Fruit fly (Drosophila melanogaster) whole organism, embryonic: ENCODE results near the gene roq.

Source experiments
- ATbp ChIP-seq: fragments of 200-800 bp; sonication (Bioruptor generic); optimal IDR thresholded peaks from 2 replicates; lab custom pipeline; 2017; ENCODE audit warnings: missing biosample characterization, mild to moderate bottlenecking, missing genetic modification characterization, missing genetic modification reagents
- Atf6 ChIP-seq: fragments of 200-800 bp; sonication (Bioruptor generic); IDR thresholded peaks from 2 replicates; pipeline ENCODE4 v1.3.6; 2022; ENCODE audit warnings: missing biosample characterization, missing genetic modification characterization
- Blimp-1 ChIP-seq: fragments of 200-800 bp; sonication (Bioruptor generic); optimal IDR thresholded peaks from 3 replicates; lab custom pipeline; 2018; ENCODE audit warnings: missing biosample characterization, missing genetic modification characterization, mild to moderate bottlenecking, moderate library complexity, missing genetic modification reagents
- CG10462 ChIP-seq: fragments of 200-800 bp; sonication (Bioruptor generic); optimal IDR thresholded peaks from 2 replicates; lab custom pipeline; 2016; ENCODE audit warnings: missing biosample characterization, missing genetic modification characterization
- CG10959 ChIP-seq: fragments of 200-800 bp; sonication (Bioruptor generic); IDR thresholded peaks from 2 replicates; pipeline ENCODE4 v1.3.6; 2022; ENCODE audit warnings: missing biosample characterization, missing genetic modification characterization
- CG11093 ChIP-seq: fragments of 200-800 bp; sonication (Bioruptor generic); IDR thresholded peaks from 3 replicates; pipeline ENCODE4 v1.3.6; 2022; ENCODE audit warnings: missing biosample characterization, missing genetic modification characterization
- CG11504 ChIP-seq: fragments of 200-800 bp; sonication (Bioruptor generic); optimal IDR thresholded peaks from 3 replicates; lab custom pipeline; 2019; ENCODE audit warnings: missing biosample characterization, mild to moderate bottlenecking, missing genetic modification characterization, moderate library complexity
- CG11723 ChIP-seq: fragments of 200-800 bp; sonication (Bioruptor generic); optimal IDR thresholded peaks from 2 replicates; lab custom pipeline; 2017; ENCODE audit warnings: missing biosample characterization, mild to moderate bottlenecking, missing genetic modification characterization
- CG14710 ChIP-seq: fragments of 200-800 bp; sonication (Bioruptor generic); optimal IDR thresholded peaks from 3 replicates; lab custom pipeline; 2019; ENCODE audit warnings: missing biosample characterization, mild to moderate bottlenecking, missing genetic modification characterization, moderate library complexity
- CG15073 ChIP-seq: fragments of 200-800 bp; sonication (Bioruptor generic); optimal IDR thresholded peaks from 2 replicates; lab custom pipeline; 2016; ENCODE audit warnings: missing biosample characterization, missing genetic modification characterization
- CG1529 ChIP-seq: fragments of 200-800 bp; sonication (Bioruptor generic); optimal IDR thresholded peaks from 3 replicates; lab custom pipeline; 2018; ENCODE audit warnings: missing biosample characterization, missing genetic modification characterization
- CG17359 ChIP-seq: fragments of 200-800 bp; sonication (Bioruptor generic); optimal IDR thresholded peaks from 3 replicates; lab custom pipeline; 2018; ENCODE audit warnings: missing biosample characterization, mild to moderate bottlenecking, missing genetic modification characterization, moderate library complexity
- CG18764 ChIP-seq: fragments of 200-800 bp; sonication (Bioruptor generic); optimal IDR thresholded peaks from 3 replicates; lab custom pipeline; 2016; ENCODE audit warnings: missing biosample characterization, missing genetic modification characterization
- CG31365 ChIP-seq: fragments of 200-800 bp; sonication (Bioruptor generic); optimal IDR thresholded peaks from 2 replicates; lab custom pipeline; 2018; ENCODE audit warnings: missing biosample characterization, mild to moderate bottlenecking, missing genetic modification characterization
- CG31441 ChIP-seq: fragments of 200-800 bp; sonication (Bioruptor generic); IDR thresholded peaks from 2 replicates; pipeline ENCODE4 v1.3.6; 2022; ENCODE audit warnings: missing biosample characterization, missing genetic modification characterization
- CG4854 ChIP-seq: fragments of 200-800 bp; sonication (Bioruptor generic); optimal IDR thresholded peaks from 2 replicates; lab custom pipeline; 2016; ENCODE audit warnings: missing biosample characterization, missing genetic modification characterization, inconsistent platforms
- CG7271 ChIP-seq: fragments of 200-800 bp; sonication (Bioruptor generic); optimal IDR thresholded peaks from 2 replicates; lab custom pipeline; 2018; ENCODE audit warnings: missing biosample characterization, mild to moderate bottlenecking, missing genetic modification characterization, moderate library complexity
- CG7745 ChIP-seq: fragments of 200-800 bp; sonication (Bioruptor generic); optimal IDR thresholded peaks from 2 replicates; lab custom pipeline; 2018; ENCODE audit warnings: missing biosample characterization, mild to moderate bottlenecking, missing genetic modification characterization, moderate library complexity
- CG7839 ChIP-seq: fragments of 200-800 bp; sonication (Bioruptor generic); optimal IDR thresholded peaks from 3 replicates; lab custom pipeline; 2018; ENCODE audit warnings: missing biosample characterization, mild to moderate bottlenecking, missing genetic modification characterization, moderate library complexity
- CG7987 ChIP-seq: fragments of 200-800 bp; sonication (Bioruptor generic); optimal IDR thresholded peaks from 2 replicates; lab custom pipeline; 2018; ENCODE audit warnings: missing biosample characterization, mild to moderate bottlenecking, missing genetic modification characterization, moderate library complexity
- CG8924 ChIP-seq: fragments of 200-800 bp; optimal IDR thresholded peaks from 3 replicates; lab custom pipeline; 2019; ENCODE audit warnings: missing biosample characterization, mild to moderate bottlenecking, missing genetic modification characterization, moderate library complexity
- CG9876 ChIP-seq: fragments of 200-800 bp; sonication (Bioruptor generic); optimal IDR thresholded peaks from 2 replicates; lab custom pipeline; 2016; ENCODE audit warnings: missing biosample characterization, missing genetic modification characterization
- D19A ChIP-seq: fragments of 200-800 bp; optimal IDR thresholded peaks from 3 replicates; lab custom pipeline; 2019; ENCODE audit warnings: missing biosample characterization, mild to moderate bottlenecking, missing genetic modification characterization, moderate library complexity
- Dip2 ChIP-seq: fragments of 200-800 bp; sonication (Bioruptor generic); IDR thresholded peaks from 2 replicates; pipeline ENCODE4 v1.3.6; 2022; ENCODE audit warnings: missing biosample characterization, missing genetic modification characterization
- Gug ChIP-seq: fragments of 200-800 bp; sonication (Bioruptor generic); IDR thresholded peaks from 4 replicates; pipeline ENCODE4 v1.3.6; 2022; ENCODE audit warnings: missing biosample characterization, missing genetic modification characterization
- Jarid2 ChIP-seq: fragments of 200-800 bp; sonication (Bioruptor generic); optimal IDR thresholded peaks from 3 replicates; lab custom pipeline; 2017; ENCODE audit warnings: mild to moderate bottlenecking, missing biosample characterization, missing genetic modification reagents, missing genetic modification characterization
- Lhr ChIP-seq: fragments of 200-800 bp; sonication (Bioruptor generic); optimal IDR thresholded peaks from 3 replicates; lab custom pipeline; 2017; ENCODE audit warnings: mild to moderate bottlenecking, missing biosample characterization, missing genetic modification reagents, missing genetic modification characterization
- Usf ChIP-seq: fragments of 200-800 bp; sonication (Bioruptor generic); optimal IDR thresholded peaks from 2 replicates; lab custom pipeline; 2017; ENCODE audit warnings: missing genotype, missing biosample characterization, missing genetic modification characterization
- Xrp1 ChIP-seq: fragments of 200-800 bp; sonication (Bioruptor generic); IDR thresholded peaks from 2 replicates; pipeline ENCODE4 v1.3.6; 2022; ENCODE audit warnings: missing biosample characterization, missing genetic modification characterization
- ab ChIP-seq: fragments of 200-800 bp; sonication (Bioruptor generic); optimal IDR thresholded peaks from 2 replicates; lab custom pipeline; 2016; ENCODE audit warnings: missing biosample characterization, missing genetic modification characterization
- bowl ChIP-seq: fragments of 200-800 bp; sonication (Bioruptor generic); IDR thresholded peaks from 2 replicates; pipeline ENCODE4 v1.3.6; 2022; ENCODE audit warnings: missing biosample characterization, missing genetic modification characterization
- cad ChIP-seq: fragments of >200 bp; optimal IDR thresholded peaks from 2 replicates; lab custom pipeline; 2017; ENCODE audit warnings: missing biosample characterization, missing genetic modification characterization
- crp ChIP-seq, 2 experiments: fragments of 200-800 bp; sonication (Bioruptor generic); optimal IDR thresholded peaks; 2 replicates in 1 of 2; 3 replicates in 1 of 2; lab custom pipeline; 2017; ENCODE audit warnings: missing biosample characterization in 2 of 2, missing genetic modification characterization in 2 of 2, mild to moderate bottlenecking in 1 of 2, moderate library complexity in 1 of 2
- danr ChIP-seq: fragments of 200-800 bp; sonication (Bioruptor generic); IDR thresholded peaks from 2 replicates; pipeline ENCODE4 v1.3.6; 2022; ENCODE audit warnings: missing biosample characterization, missing genetic modification characterization
- dpn ChIP-seq, 2 experiments: fragments of 200-800 bp; sonication (Bioruptor generic); optimal IDR thresholded peaks; 3 replicates each; lab custom pipeline; 2016; ENCODE audit warnings: missing biosample characterization in 2 of 2, missing genetic modification characterization in 2 of 2
- hbn ChIP-seq: fragments of 200-800 bp; sonication (Bioruptor generic); IDR thresholded peaks from 2 replicates; pipeline ENCODE4 v1.3.6; 2022; ENCODE audit warnings: missing biosample characterization, missing genetic modification characterization; ENCODE audit not compliant: partially characterized antibody
- hth ChIP-seq: fragments of >200 bp; optimal IDR thresholded peaks from 2 replicates; lab custom pipeline; 2017; ENCODE audit warnings: inconsistent platforms
- insv ChIP-seq, 2 experiments: fragments of 200-800 bp; sonication (Bioruptor generic); optimal IDR thresholded peaks; 3 replicates each; lab custom pipeline; 2016 to 2018; ENCODE audit warnings: missing biosample characterization in 2 of 2, missing genetic modification characterization in 2 of 2
- kah ChIP-seq: fragments of 200-800 bp; sonication (Bioruptor generic); optimal IDR thresholded peaks from 2 replicates; lab custom pipeline; 2018; ENCODE audit warnings: missing biosample characterization, mild to moderate bottlenecking, missing genetic modification characterization
- knrl ChIP-seq: fragments of 200-800 bp; sonication (Bioruptor generic); IDR thresholded peaks from 3 replicates; pipeline ENCODE4 v1.3.6; 2022; ENCODE audit warnings: missing biosample characterization, missing genetic modification characterization; ENCODE audit not compliant: partially characterized antibody
- peb ChIP-seq: fragments of 200-800 bp; sonication (Bioruptor generic); IDR thresholded peaks from 2 replicates; pipeline ENCODE4 v1.3.6; 2022; ENCODE audit warnings: missing biosample characterization, missing genetic modification characterization
- pho ChIP-seq: fragments of 200-800 bp; sonication (Bioruptor generic); optimal IDR thresholded peaks from 2 replicates; lab custom pipeline; 2016; ENCODE audit warnings: missing biosample characterization, missing genetic modification characterization
- pros ChIP-seq: fragments of 200-800 bp; sonication (Bioruptor generic); optimal IDR thresholded peaks from 3 replicates; lab custom pipeline; 2019; ENCODE audit warnings: missing biosample characterization, mild to moderate bottlenecking, missing genetic modification characterization, moderate library complexity
- tap ChIP-seq: fragments of 200-800 bp; optimal IDR thresholded peaks from 3 replicates; lab custom pipeline; 2019; ENCODE audit warnings: missing biosample characterization, mild to moderate bottlenecking, missing genetic modification characterization, moderate library complexity
- tll ChIP-seq, 2 experiments: fragments of 200-800 bp in 1 of 2; fragments of >200 bp in 1 of 2; sonication (Bioruptor generic) in 1 of 2; optimal IDR thresholded peaks; 2 replicates each; lab custom pipeline; 2017 to 2019; ENCODE audit warnings: missing biosample characterization in 2 of 2, missing genetic modification characterization in 2 of 2, mild to moderate bottlenecking in 1 of 2, moderate library complexity in 1 of 2
- trem ChIP-seq: fragments of 200-800 bp; optimal IDR thresholded peaks from 3 replicates; lab custom pipeline; 2019; ENCODE audit warnings: missing biosample characterization, mild to moderate bottlenecking, missing genetic modification characterization, moderate library complexity
- ttk ChIP-seq: fragments of 200-800 bp; sonication (Bioruptor generic); IDR thresholded peaks from 2 replicates; pipeline ENCODE4 v2.1.2; 2022; ENCODE audit warnings: missing biosample characterization, missing genetic modification characterization
- vvl ChIP-seq: fragments of 200-800 bp; sonication (Bioruptor generic); IDR thresholded peaks from 2 replicates; pipeline ENCODE4 v1.3.6; 2022; ENCODE audit warnings: missing biosample characterization, missing genetic modification characterization
- wdn ChIP-seq: fragments of 200-800 bp; sonication (Bioruptor generic); IDR thresholded peaks from 2 replicates; pipeline ENCODE4 v1.3.6; 2022; ENCODE audit warnings: missing biosample characterization, missing genetic modification characterization

Gene roq

dm6 chr3L:16380770-16381169 is 2.4 kb upstream of the roq start (continued):
- peak; percentile 14 for TF ChIP-seq Jarid2 (GFP tag; lab: Kevin White, UChicago)
- TF ChIP-seq CG11504 = no peak
- TF ChIP-seq CG11093 (GFP tag; lab: Robert Waterston, UW) = peak; percentile 64; the same call in 2 of the 3 replicates
- TF ChIP-seq peb (GFP tag; lab: Robert Waterston, UW) = 0 out of 2 replicates have a peak, but pooled peaks have one; percentile 21
- peak; percentile 46 for TF ChIP-seq CG11723
- no peak for TF ChIP-seq Lhr
- TF ChIP-seq CG7271 = no peak
- TF ChIP-seq CG7987 (GFP tag; lab: Kevin White, UChicago) = no peak
- TF ChIP-seq pros (GFP tag; lab: Kevin White, UChicago) = peak; percentile 0
- TF ChIP-seq CG17359 (tag; lab: Kevin White, UChicago) = peak; percentile 77
- TF ChIP-seq CG1529 (GFP tag; lab: Kevin White, UChicago) = peak; percentile 34
- TF ChIP-seq trem = peak; percentile 42
- no peak for TF ChIP-seq CG7745 (tag; lab: Kevin White, UChicago)
- peak; percentile 61 for TF ChIP-seq danr (GFP tag; lab: Robert Waterston, UW)
- peak; percentile 46 for TF ChIP-seq CG9876 (GFP tag; lab: Kevin White, UChicago)
- TF ChIP-seq Atf6 = peak; percentile 65; the same call in 1 of the 2 replicates
- TF ChIP-seq tll (GFP tag; optimal IDR thresholded peaks at IDR 0.05; lab: Kevin White, UChicago) = no peak
- TF ChIP-seq ttk (GFP tag; lab: Robert Waterston, UW) = 0 out of 2 replicates have a peak, but pooled peaks have one; percentile 44
- peak; percentile 71 for TF ChIP-seq CG8924
- TF ChIP-seq crp (GFP tag; optimal IDR thresholded peaks at IDR 0.05; lab: Kevin White, UChicago) = no peak
- TF ChIP-seq dpn (GFP tag; optimal IDR thresholded peaks at IDR 0.05; lab: Kevin White, UChicago) = peak; percentile 62 to 65
- no peak for TF ChIP-seq Dip2 (GFP tag; lab: Robert Waterston, UW)
- no peak for TF ChIP-seq hbn (GFP tag; lab: Robert Waterston, UW)
- no peak for TF ChIP-seq insv (GFP tag; optimal IDR thresholded peaks at IDR 0.05; lab: Kevin White, UChicago)
- TF ChIP-seq pho (GFP tag; lab: Kevin White, UChicago) = peak; percentile 59
- 0 out of 2 replicates have a peak, but pooled peaks have one; percentile 36 for TF ChIP-seq wdn (GFP tag; lab: Robert Waterston, UW)
- TF ChIP-seq CG10959 (GFP tag; lab: Robert Waterston, UW) = peak; percentile 36; the same call in 1 of the 2 replicates
- TF ChIP-seq bowl = no peak
- peak; percentile 54; the same call in 1 of the 2 replicates for TF ChIP-seq CG31441
- TF ChIP-seq CG4854 (GFP tag; lab: Kevin White, UChicago) = peak; percentile 29
- TF ChIP-seq CG14710 = peak; percentile 42
- TF ChIP-seq CG18764 (GFP tag; lab: Kevin White, UChicago) = no peak
- no peak for TF ChIP-seq CG31365 (tag; lab: Kevin White, UChicago)
- peak; percentile 16 for TF ChIP-seq kah (GFP tag; lab: Kevin White, UChicago)
- TF ChIP-seq knrl = no peak
- peak; percentile 75 for TF ChIP-seq tap (tag; lab: Kevin White, UChicago)
- TF ChIP-seq ATbp (GFP tag; lab: Kevin White, UChicago) = no peak
- TF ChIP-seq CG10462 (GFP tag; lab: Kevin White, UChicago) = peak; percentile 22
- peak; percentile 60 for TF ChIP-seq D19A (tag; lab: Kevin White, UChicago)
- peak; percentile 73 for TF ChIP-seq Blimp-1
- peak; percentile 44; the same call in 2 of the 4 replicates for TF ChIP-seq Gug (GFP tag; lab: Robert Waterston, UW)
- peak; percentile 0 for TF ChIP-seq Usf
- TF ChIP-seq CG15073 (GFP tag; lab: Kevin White, UChicago) = no peak
- peak; percentile 65; the same call in 1 of the 2 replicates for TF ChIP-seq vvl (GFP tag; lab: Robert Waterston, UW)
- peak; percentile 78 for TF ChIP-seq CG7839 (tag; lab: Kevin White, UChicago)
- TF ChIP-seq cad (GFP tag; lab: Kevin White, UChicago) = no peak
- peak; percentile 59 for TF ChIP-seq ab (GFP tag; lab: Kevin White, UChicago)
- TF ChIP-seq hth (lab: Kevin White, UChicago) = no peak
- TF ChIP-seq Xrp1 (GFP tag; lab: Robert Waterston, UW) = peak; percentile 51; the same call in 1 of the 2 replicates
